Fruit fly (Drosophila melanogaster): ENCODE results near the gene Alp11.

Alp11 gene

dm6 chrX:15615426-15615825 is 27.9 kb downstream of the Alp11 start:
- TF ChIP-seq tna (GFP tag; IDR thresholded peaks at IDR 0.05; ENCODE audit: partially characterized antibody): no peak
- TF ChIP-seq CG2129 (GFP tag; IDR thresholded peaks at IDR 0.05; ENCODE audit: partially characterized antibody): no peak
- no peak for TF ChIP-seq CG10431 (GFP tag; optimal IDR thresholded peaks at IDR 0.05)
- peak; percentile 74 for TF ChIP-seq CG17829 (tag; optimal IDR thresholded peaks at IDR 0.05)
- no peak for TF ChIP-seq CG9609 (GFP tag; optimal IDR thresholded peaks at IDR 0.05)
- peak; percentile 72 for TF ChIP-seq nmo (GFP tag; optimal IDR thresholded peaks at IDR 0.05)
- TF ChIP-seq CG7963 (GFP tag; IDR thresholded peaks at IDR 0.05; ENCODE audit: partially characterized antibody): no peak
- no peak for TF ChIP-seq CG4328 (GFP tag; optimal IDR thresholded peaks at IDR 0.05)
- peak; percentile 58 for TF ChIP-seq lab (GFP tag; optimal IDR thresholded peaks at IDR 0.05)
- no peak for TF ChIP-seq Dip3 (GFP tag; optimal IDR thresholded peaks at IDR 0.05)
- TF ChIP-seq Dll (GFP tag; IDR thresholded peaks at IDR 0.05; ENCODE audit: partially characterized antibody): no peak
- TF ChIP-seq Fer2 (tag; optimal IDR thresholded peaks at IDR 0.05): no peak
- peak; percentile 69 for TF ChIP-seq CG31441 (GFP tag; IDR thresholded peaks at IDR 0.05)
- no peak for TF ChIP-seq fu2 (GFP tag; optimal IDR thresholded peaks at IDR 0.05)
- TF ChIP-seq CG31365 (tag; optimal IDR thresholded peaks at IDR 0.05): no peak
- no peak for TF ChIP-seq Hmx (GFP tag; optimal IDR thresholded peaks at IDR 0.05)
- TF ChIP-seq Bdp1 (GFP tag; optimal IDR thresholded peaks at IDR 0.05): no peak
- peak; percentile 27 for TF ChIP-seq CG12071 (GFP tag; optimal IDR thresholded peaks at IDR 0.05)
- 0 out of 2 replicates have a peak, but pooled peaks have one; percentile 5 for TF ChIP-seq onecut (GFP tag; IDR thresholded peaks at IDR 0.05)
- no peak for TF ChIP-seq pzg (GFP tag; optimal IDR thresholded peaks at IDR 0.05)
- TF ChIP-seq grau (tag; optimal IDR thresholded peaks at IDR 0.05): peak; percentile 63
- peak; percentile 57 for TF ChIP-seq Ets65A (GFP tag)
- no peak for TF ChIP-seq corto (GFP tag; optimal IDR thresholded peaks at IDR 0.05)
- TF ChIP-seq MBD-R2 (GFP tag; IDR thresholded peaks at IDR 0.05): no peak
- TF ChIP-seq CG3995 (GFP tag; optimal IDR thresholded peaks at IDR 0.05): no peak
- peak; percentile 42 for TF ChIP-seq CG14710 (tag; optimal IDR thresholded peaks at IDR 0.05)
- peak; percentile 64 for TF ChIP-seq CG13424 (tag; optimal IDR thresholded peaks at IDR 0.05)
- TF ChIP-seq CG17912 (GFP tag; optimal IDR thresholded peaks at IDR 0.05): no peak
- no peak for TF ChIP-seq C15 (GFP tag; IDR thresholded peaks at IDR 0.05)
- peak; percentile 17 for TF ChIP-seq tio (GFP tag; optimal IDR thresholded peaks at IDR 0.05)
- no peak for TF ChIP-seq br (optimal IDR thresholded peaks at IDR 0.05)
- TF ChIP-seq gem (tag; optimal IDR thresholded peaks at IDR 0.05): peak; percentile 82
- TF ChIP-seq zen2 (GFP tag; IDR thresholded peaks at IDR 0.05; ENCODE audit: partially characterized antibody): no peak
- peak; percentile 30; the same call in 1 of the 3 replicates for TF ChIP-seq CG14050 (GFP tag; IDR thresholded peaks at IDR 0.05)
- TF ChIP-seq seq (GFP tag; IDR thresholded peaks at IDR 0.05): no peak; the same call in 1 of the 2 replicates
- TF ChIP-seq Aef1 (GFP tag; IDR thresholded peaks at IDR 0.05): peak; percentile 31; the same call in 1 of the 3 replicates
- TF ChIP-seq Xbp1 (GFP tag; optimal IDR thresholded peaks at IDR 0.05): peak; percentile 58
- no peak for TF ChIP-seq Sry-β (GFP tag; optimal IDR thresholded peaks at IDR 0.05)
- TF ChIP-seq Ptx1 (GFP tag; IDR thresholded peaks at IDR 0.05): peak; percentile 63
- no peak for TF ChIP-seq Dip2 (GFP tag; IDR thresholded peaks at IDR 0.05)
- peak; percentile 50; the same call in 2 of the 3 replicates for TF ChIP-seq zfh1 (GFP tag; IDR thresholded peaks at IDR 0.05)
- peak; percentile 71 for TF ChIP-seq CG2678 (tag; optimal IDR thresholded peaks at IDR 0.05)
- TF ChIP-seq pros (GFP tag; optimal IDR thresholded peaks at IDR 0.05): no peak
- TF ChIP-seq ara (GFP tag; IDR thresholded peaks at IDR 0.05): peak; percentile 67
- no peak for TF ChIP-seq CG17612 (GFP tag; IDR thresholded peaks at IDR 0.05)
- no peak for TF ChIP-seq Dbx (GFP tag; IDR thresholded peaks at IDR 0.05)
- TF ChIP-seq CG8290 (GFP tag; optimal IDR thresholded peaks at IDR 0.05): peak; percentile 13
- TF ChIP-seq CG8290 (tag; optimal IDR thresholded peaks at IDR 0.05): peak in 1 of 2 experiments; percentile 0
- no peak for TF ChIP-seq Nf-YC (tag; optimal IDR thresholded peaks at IDR 0.05)
- TF ChIP-seq Atf-2 (GFP tag; optimal IDR thresholded peaks at IDR 0.05): peak; percentile 20
- TF ChIP-seq CG33557 (GFP tag; optimal IDR thresholded peaks at IDR 0.05): peak; percentile 15
- TF ChIP-seq sisA (GFP tag; IDR thresholded peaks at IDR 0.05): peak; percentile 65

Data from whole organism, embryonic.